Fruit fly (Drosophila melanogaster) whole organism, embryonic: ENCODE results near the gene Srg3.

ENCODE experiments used
- Antp ChIP-seq: fragments of 200-800 bp; sonication (Bioruptor generic); optimal IDR thresholded peaks from 3 replicates; lab custom pipeline; 2016; ENCODE audit warnings: missing biosample characterization, missing genetic modification characterization
- Atf-2 ChIP-seq: fragments of 200-800 bp; sonication (Bioruptor generic); optimal IDR thresholded peaks from 2 replicates; lab custom pipeline; 2016; ENCODE audit warnings: missing biosample characterization, missing genetic modification characterization
- Awh ChIP-seq: fragments of 200-800 bp; sonication (Bioruptor generic); IDR thresholded peaks from 2 replicates; pipeline ENCODE4, ENCODE4 v1.3.6; 2022; ENCODE audit warnings: missing biosample characterization, missing genetic modification characterization
- CG10431 ChIP-seq: fragments of 200-800 bp; sonication (Bioruptor generic); optimal IDR thresholded peaks from 3 replicates; lab custom pipeline; 2018; ENCODE audit warnings: missing biosample characterization, mild to moderate bottlenecking, missing genetic modification characterization
- CG10543 ChIP-seq: fragments of 200-800 bp; sonication (Bioruptor generic); optimal IDR thresholded peaks from 3 replicates; lab custom pipeline; 2017; ENCODE audit warnings: missing biosample characterization, mild to moderate bottlenecking, missing genetic modification characterization, moderate library complexity
- CG11504 ChIP-seq: fragments of 200-800 bp; sonication (Bioruptor generic); optimal IDR thresholded peaks from 3 replicates; lab custom pipeline; 2019; ENCODE audit warnings: missing biosample characterization, mild to moderate bottlenecking, missing genetic modification characterization, moderate library complexity
- CG1603 ChIP-seq: fragments of 200-800 bp; sonication (Bioruptor generic); optimal IDR thresholded peaks from 2 replicates; lab custom pipeline; 2019; ENCODE audit warnings: missing biosample characterization, mild to moderate bottlenecking, missing genetic modification characterization, moderate library complexity
- CG16815 ChIP-seq: fragments of 200-800 bp; sonication (Bioruptor generic); optimal IDR thresholded peaks from 3 replicates; lab custom pipeline; 2017; ENCODE audit warnings: missing biosample characterization, mild to moderate bottlenecking, missing genetic modification characterization
- CG2199 ChIP-seq: fragments of 200-800 bp; sonication (Bioruptor generic); IDR thresholded peaks from 3 replicates; pipeline ENCODE4 v1.3.6; 2022; ENCODE audit warnings: missing biosample characterization, missing genetic modification characterization
- CG2875 ChIP-seq: fragments of 200-800 bp; sonication (Bioruptor generic); optimal IDR thresholded peaks from 2 replicates; lab custom pipeline; 2017; ENCODE audit warnings: missing biosample characterization, mild to moderate bottlenecking, missing genetic modification characterization, missing genetic modification reagents
- CG31388 ChIP-seq: fragments of 200-800 bp; sonication (Bioruptor generic); optimal IDR thresholded peaks from 2 replicates; lab custom pipeline; 2016; ENCODE audit warnings: missing biosample characterization, missing genetic modification characterization
- CG34422 ChIP-seq: fragments of 200-800 bp; sonication (Bioruptor generic); IDR thresholded peaks from 3 replicates; pipeline ENCODE4 v1.3.6; 2022; ENCODE audit warnings: missing biosample characterization, missing genetic modification characterization
- CG42726 ChIP-seq: fragments of 200-800 bp; sonication (Bioruptor generic); IDR thresholded peaks from 2 replicates; pipeline ENCODE4 v1.3.6; 2022; ENCODE audit warnings: missing biosample characterization, missing genetic modification characterization; ENCODE audit not compliant: partially characterized antibody
- CG4404 ChIP-seq: fragments of 200-800 bp; sonication (Bioruptor generic); IDR thresholded peaks from 2 replicates; pipeline ENCODE4 v1.3.6; 2022; ENCODE audit warnings: missing biosample characterization, missing genetic modification characterization
- CG6654 ChIP-seq: fragments of 200-800 bp; sonication (Bioruptor generic); optimal IDR thresholded peaks from 2 replicates; lab custom pipeline; 2017; ENCODE audit warnings: missing biosample characterization, mild to moderate bottlenecking, missing genetic modification characterization
- CG6689 ChIP-seq: fragments of 200-800 bp; sonication (Bioruptor generic); IDR thresholded peaks from 2 replicates; pipeline ENCODE4 v1.3.6; 2022; ENCODE audit warnings: missing biosample characterization, missing genetic modification characterization
- CG6765 ChIP-seq: fragments of 200-800 bp; sonication (Bioruptor generic); optimal IDR thresholded peaks from 3 replicates; lab custom pipeline; 2017; ENCODE audit warnings: missing biosample characterization, mild to moderate bottlenecking, missing genetic modification characterization
- CG7745 ChIP-seq: fragments of 200-800 bp; sonication (Bioruptor generic); optimal IDR thresholded peaks from 2 replicates; lab custom pipeline; 2018; ENCODE audit warnings: missing biosample characterization, mild to moderate bottlenecking, missing genetic modification characterization, moderate library complexity
- CG7963 ChIP-seq: fragments of 200-800 bp; sonication (Bioruptor generic); IDR thresholded peaks from 3 replicates; pipeline ENCODE4 v1.3.6; 2022; ENCODE audit warnings: missing biosample characterization, missing genetic modification characterization; ENCODE audit not compliant: partially characterized antibody
- CG9932 ChIP-seq: fragments of 200-800 bp; sonication (Bioruptor generic); IDR thresholded peaks from 2 replicates; pipeline ENCODE4 v1.3.6; 2022; ENCODE audit warnings: missing biosample characterization, missing genetic modification characterization
- CoRest ChIP-seq: fragments of 200-800 bp; sonication (Bioruptor generic); optimal IDR thresholded peaks from 3 replicates; lab custom pipeline; 2018; ENCODE audit warnings: missing biosample characterization, mild to moderate bottlenecking, missing genetic modification characterization, moderate library complexity
- H15 ChIP-seq: fragments of 200-800 bp; sonication (Bioruptor generic); IDR thresholded peaks from 3 replicates; pipeline ENCODE4 v1.3.6; 2022; ENCODE audit warnings: missing biosample characterization, missing genetic modification characterization
- HLH54F ChIP-seq: fragments of 200-800 bp; sonication (Bioruptor generic); optimal IDR thresholded peaks from 3 replicates; lab custom pipeline; 2016; ENCODE audit warnings: missing biosample characterization, missing genetic modification characterization
- Hmx ChIP-seq: fragments of 200-800 bp; sonication (Bioruptor generic); optimal IDR thresholded peaks from 2 replicates; lab custom pipeline; 2016; ENCODE audit warnings: missing biosample characterization, missing genetic modification characterization
- Hsf ChIP-seq: fragments of 200-800 bp; sonication (Bioruptor generic); optimal IDR thresholded peaks from 3 replicates; lab custom pipeline; 2016; ENCODE audit warnings: missing biosample characterization, missing genetic modification characterization
- Max ChIP-seq: fragments of 200-800 bp; sonication (Bioruptor generic); optimal IDR thresholded peaks from 2 replicates; lab custom pipeline; 2016; ENCODE audit warnings: missing biosample characterization, mild to moderate bottlenecking, missing genetic modification characterization
- Ptx1 ChIP-seq: fragments of 200-800 bp; sonication (Bioruptor generic); IDR thresholded peaks from 2 replicates; pipeline ENCODE4 v1.3.6; 2022; ENCODE audit warnings: missing biosample characterization, missing genetic modification characterization
- Scr ChIP-seq: fragments of 200-800 bp; sonication (Bioruptor generic); IDR thresholded peaks from 2 replicates; pipeline ENCODE4 v1.3.6; 2022; ENCODE audit warnings: missing biosample characterization, missing genetic modification characterization; ENCODE audit not compliant: partially characterized antibody
- Side ChIP-seq: fragments of 200-800 bp; sonication (Bioruptor generic); optimal IDR thresholded peaks from 2 replicates; lab custom pipeline; 2016; ENCODE audit warnings: missing biosample characterization, missing genetic modification characterization
- Tbp ChIP-seq: fragments of >200 bp; optimal IDR thresholded peaks from 2 replicates; lab custom pipeline; 2018; ENCODE audit warnings: missing biosample characterization, missing genetic modification characterization
- YL-1 ChIP-seq: fragments of 200-800 bp; sonication (Bioruptor generic); optimal IDR thresholded peaks from 3 replicates; lab custom pipeline; 2017; ENCODE audit warnings: missing biosample characterization, mild to moderate bottlenecking, missing genetic modification characterization
- ash1 ChIP-seq: fragments of 200-800 bp; sonication (Bioruptor generic); optimal IDR thresholded peaks from 2 replicates; lab custom pipeline; 2018; ENCODE audit warnings: missing biosample characterization, mild to moderate bottlenecking, missing genetic modification characterization
- bab2 ChIP-seq: fragments of 200-800 bp; sonication (Bioruptor generic); optimal IDR thresholded peaks from 2 replicates; lab custom pipeline; 2016; ENCODE audit warnings: missing biosample characterization, missing genetic modification characterization
- btn ChIP-seq: fragments of 200-800 bp; sonication (Bioruptor generic); optimal IDR thresholded peaks from 2 replicates; lab custom pipeline; 2016; ENCODE audit warnings: missing biosample characterization, missing genetic modification characterization
- chif ChIP-seq, 2 experiments: fragments of 200-800 bp; sonication (Bioruptor generic); optimal IDR thresholded peaks; 3 replicates each; lab custom pipeline; 2016; ENCODE audit warnings: missing biosample characterization in 2 of 2, missing genetic modification characterization in 2 of 2
- dmrt99B ChIP-seq: fragments of 200-800 bp; sonication (Bioruptor generic); optimal IDR thresholded peaks from 2 replicates; lab custom pipeline; 2018; ENCODE audit warnings: missing biosample characterization, mild to moderate bottlenecking, missing genetic modification characterization, moderate library complexity
- fu2 ChIP-seq: fragments of 200-800 bp; sonication (Bioruptor generic); optimal IDR thresholded peaks from 2 replicates; lab custom pipeline; 2016; ENCODE audit warnings: missing biosample characterization, missing genetic modification characterization
- gcm ChIP-seq: fragments of 200-800 bp; sonication (Bioruptor generic); optimal IDR thresholded peaks from 2 replicates; lab custom pipeline; 2019; ENCODE audit warnings: missing biosample characterization, mild to moderate bottlenecking, missing genetic modification characterization, moderate library complexity
- gfzf ChIP-seq: fragments of 200-800 bp; sonication (Bioruptor generic); optimal IDR thresholded peaks from 2 replicates; lab custom pipeline; 2016; ENCODE audit warnings: missing biosample characterization, mild to moderate bottlenecking, missing genetic modification characterization, moderate library complexity
- hb ChIP-seq: fragments of 200-800 bp; sonication (Bioruptor generic); IDR thresholded peaks from 3 replicates; pipeline ENCODE4 v1.3.6; 2022; ENCODE audit warnings: missing biosample characterization, missing genetic modification characterization; ENCODE audit not compliant: partially characterized antibody
- jing ChIP-seq: fragments of 200-800 bp; sonication (Bioruptor generic); optimal IDR thresholded peaks from 2 replicates; lab custom pipeline; 2018; ENCODE audit warnings: missing biosample characterization, mild to moderate bottlenecking, missing genetic modification characterization
- kah ChIP-seq: fragments of 200-800 bp; sonication (Bioruptor generic); optimal IDR thresholded peaks from 2 replicates; lab custom pipeline; 2018; ENCODE audit warnings: missing biosample characterization, mild to moderate bottlenecking, missing genetic modification characterization
- nom ChIP-seq: fragments of 200-800 bp; sonication (Bioruptor generic); optimal IDR thresholded peaks from 2 replicates; lab custom pipeline; 2017; ENCODE audit warnings: missing biosample characterization, missing genetic modification characterization, mild to moderate bottlenecking, moderate library complexity, missing genetic modification reagents
- onecut ChIP-seq: fragments of 200-800 bp; sonication (Bioruptor generic); IDR thresholded peaks from 2 replicates; pipeline ENCODE4 v1.3.6; 2022; ENCODE audit warnings: missing biosample characterization, missing genetic modification characterization
- otp ChIP-seq: fragments of 200-800 bp; sonication (Bioruptor generic); IDR thresholded peaks from 3 replicates; pipeline ENCODE4, ENCODE4 v1.3.6; 2022; ENCODE audit warnings: missing biosample characterization, missing genetic modification characterization
- pnt ChIP-seq: fragments of 200-800 bp; sonication (Bioruptor generic); optimal IDR thresholded peaks from 3 replicates; lab custom pipeline; 2016; ENCODE audit warnings: missing biosample characterization, missing genetic modification characterization
- ranshi ChIP-seq: fragments of 200-800 bp; sonication (Bioruptor generic); IDR thresholded peaks from 2 replicates; pipeline ENCODE4 v1.3.6; 2022; ENCODE audit warnings: missing biosample characterization, missing genetic modification characterization
- shn ChIP-seq: fragments of 200-800 bp; sonication (Bioruptor generic); optimal IDR thresholded peaks from 3 replicates; lab custom pipeline; 2016; ENCODE audit warnings: missing biosample characterization, missing genetic modification characterization
- tna ChIP-seq: fragments of 200-800 bp; sonication (Bioruptor generic); IDR thresholded peaks from 2 replicates; pipeline ENCODE4 v1.3.6; 2022; ENCODE audit warnings: missing biosample characterization, missing genetic modification characterization; ENCODE audit not compliant: partially characterized antibody
- unc-4 ChIP-seq: fragments of 200-800 bp; sonication (Bioruptor generic); IDR thresholded peaks from 2 replicates; pipeline ENCODE4 v1.3.6; 2022; ENCODE audit warnings: missing biosample characterization, missing genetic modification characterization; ENCODE audit not compliant: partially characterized antibody

Gene Srg3

DNA sequence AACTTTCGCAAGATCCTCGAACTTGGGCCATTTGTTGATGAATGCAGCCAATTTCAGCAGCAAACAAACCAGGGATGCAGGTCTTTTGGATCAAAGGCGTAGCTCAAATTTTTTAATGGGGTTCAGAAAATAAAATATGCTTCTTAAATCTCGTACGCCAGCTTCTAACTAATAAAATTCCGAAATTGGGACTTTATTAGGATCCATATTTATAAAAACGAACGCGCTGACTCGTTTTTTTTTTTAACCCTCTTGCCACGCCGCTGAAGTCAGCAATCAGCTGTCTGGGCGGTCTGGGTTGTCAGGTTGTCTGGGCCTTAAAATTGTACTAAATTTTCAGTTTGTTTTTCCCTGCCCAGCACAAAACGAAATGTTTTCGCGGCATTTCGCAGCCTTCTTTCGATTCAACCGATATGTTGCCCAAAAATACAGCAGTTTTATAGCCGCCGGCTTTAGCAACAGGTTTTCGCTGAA, 14.6 kb downstream of the Srg3 start, which contains the start of gene CG3437 (continued):
- TF ChIP-seq tna (GFP tag; lab: Robert Waterston, UW) = no peak
- TF ChIP-seq CG11504 (tag; lab: Kevin White, UChicago) = peak; percentile 98
- TF ChIP-seq kah (GFP tag; lab: Kevin White, UChicago) = peak; percentile 97
- TF ChIP-seq gcm = peak; percentile 97
- peak; percentile 99 for TF ChIP-seq CG2199
- peak; percentile 98 for TF ChIP-seq onecut (GFP tag; lab: Robert Waterston, UW)
- TF ChIP-seq Side = peak; percentile 99
- TF ChIP-seq CG31388 (GFP tag; lab: Kevin White, UChicago) = peak; percentile 94
- no peak for TF ChIP-seq CG7963 (GFP tag; lab: Robert Waterston, UW)
- TF ChIP-seq otp (GFP tag; lab: Robert Waterston, UW) = peak; percentile 99
- peak; percentile 98 for TF ChIP-seq CG16815 (GFP tag; lab: Kevin White, UChicago)
- peak; percentile 97 for TF ChIP-seq Max (GFP tag; lab: Kevin White, UChicago)
- peak; percentile 98 for TF ChIP-seq dmrt99B (tag; lab: Kevin White, UChicago)
- TF ChIP-seq CG1603 (tag; lab: Kevin White, UChicago) = peak; percentile 96
- TF ChIP-seq pnt (GFP tag; lab: Kevin White, UChicago) = peak; percentile 99
- TF ChIP-seq Awh (GFP tag; lab: Robert Waterston, UW) = peak; percentile 99
- TF ChIP-seq YL-1 (GFP tag; lab: Kevin White, UChicago) = peak; percentile 98
- TF ChIP-seq ranshi = peak; percentile 99
- TF ChIP-seq ash1 (GFP tag; lab: Kevin White, UChicago) = peak; percentile 96
- peak; percentile 99 for TF ChIP-seq CG6765 (GFP tag; lab: Kevin White, UChicago)
- TF ChIP-seq H15 (GFP tag; lab: Robert Waterston, UW) = peak; percentile 100
- peak; percentile 95 for TF ChIP-seq CG10431 (GFP tag; lab: Kevin White, UChicago)
- peak; percentile 97 for TF ChIP-seq jing (GFP tag; lab: Kevin White, UChicago)
- TF ChIP-seq CG6654 (GFP tag; lab: Kevin White, UChicago) = peak; percentile 94
- TF ChIP-seq CG4404 (GFP tag; lab: Robert Waterston, UW) = peak; percentile 99
- TF ChIP-seq Hmx (GFP tag; lab: Kevin White, UChicago) = peak; percentile 96
- TF ChIP-seq Hsf (GFP tag; lab: Kevin White, UChicago) = peak; percentile 99
- TF ChIP-seq btn (GFP tag; lab: Kevin White, UChicago) = peak; percentile 97
- TF ChIP-seq CG10543 (GFP tag; lab: Kevin White, UChicago) = peak; percentile 97
- TF ChIP-seq Antp (GFP tag; lab: Kevin White, UChicago) = peak; percentile 99
- peak; percentile 99 for TF ChIP-seq CoRest
- TF ChIP-seq HLH54F (GFP tag; lab: Kevin White, UChicago) = peak; percentile 99
- peak; percentile 100 for TF ChIP-seq Ptx1 (GFP tag; lab: Robert Waterston, UW)
- peak; percentile 99 for TF ChIP-seq CG9932 (GFP tag; lab: Robert Waterston, UW)
- TF ChIP-seq unc-4 (GFP tag; lab: Robert Waterston, UW) = 0 out of 2 replicates have a peak, but pooled peaks have one; percentile 30
- peak; percentile 39 for TF ChIP-seq gfzf (GFP tag; lab: Kevin White, UChicago)
- TF ChIP-seq fu2 (GFP tag; lab: Kevin White, UChicago) = peak; percentile 98
- no peak for TF ChIP-seq Tbp (GFP tag; lab: Kevin White, UChicago)
- TF ChIP-seq CG34422 (GFP tag; lab: Robert Waterston, UW) = peak; percentile 100
- TF ChIP-seq hb = no peak
- TF ChIP-seq CG7745 (tag; lab: Kevin White, UChicago) = peak; percentile 87
- TF ChIP-seq bab2 (GFP tag; lab: Kevin White, UChicago) = peak; percentile 99
- peak; percentile 99 for TF ChIP-seq nom
- peak; percentile 98 for TF ChIP-seq Atf-2 (GFP tag; lab: Kevin White, UChicago)
- peak; percentile 96 for TF ChIP-seq CG2875 (GFP tag; lab: Kevin White, UChicago)
- peak; percentile 98 for TF ChIP-seq shn (GFP tag; lab: Kevin White, UChicago)
- no peak for TF ChIP-seq CG42726 (GFP tag; lab: Robert Waterston, UW)
- peak; percentile 99 for TF ChIP-seq CG6689 (GFP tag; lab: Robert Waterston, UW)
- peak; percentile 29; the same call in 1 of the 2 replicates for TF ChIP-seq Scr (GFP tag; lab: Robert Waterston, UW)
- TF ChIP-seq chif (GFP tag; optimal IDR thresholded peaks at IDR 0.05; lab: Kevin White, UChicago) = peak; percentile 97 to 99
